Worm (Caenorhabditis elegans): ENCODE results near the gene sorf-2.

ce11 chrIII:5290230-5290629 is 36.2 kb upstream of the sorf-2 start:
- no peak for TF ChIP-seq ama-1 (optimal IDR thresholded peaks at IDR 0.05)
- TF ChIP-seq hlh-30 (tag; optimal IDR thresholded peaks at IDR 0.05; ENCODE audit: insufficient read depth) = no peak
- no peak for TF ChIP-seq pqm-1 (tag; optimal IDR thresholded peaks at IDR 0.05)
- no peak for TF ChIP-seq nhr-11 (tag; optimal IDR thresholded peaks at IDR 0.05)
